Worm (Caenorhabditis elegans) whole organism, young adult: ENCODE measurements around the gene byn-1.

Experiments used
- K11D2.4 ChIP-seq: fragments of 200-800 bp; sonication (Bioruptor generic); IDR thresholded peaks from 2 replicates; pipeline ENCODE4 v1.3.6; 2022; ENCODE audit warnings: missing genetic modification reagents, missing genetic modification characterization, missing compliant biosample characterization
- bed-2 ChIP-seq: fragments of 200-800 bp; sonication (Bioruptor generic); IDR thresholded peaks from 2 replicates; pipeline ENCODE4 v1.3.6; 2022; ENCODE audit warnings: missing genetic modification reagents, missing genetic modification characterization, missing compliant biosample characterization
- unc-62 ChIP-seq: fragments of 150-350 bp; optimal IDR thresholded peaks from 2 replicates; lab custom pipeline; 2014; ENCODE audit warnings: missing biosample characterization, missing genetic modification reagents, missing genetic modification characterization
- zfh-2 ChIP-seq: fragments of 200-800 bp; sonication (Bioruptor generic); conservative IDR thresholded peaks from 2 replicates; pipeline ENCODE4 v1.3.6; 2022; ENCODE audit warnings: missing genetic modification reagents, missing genetic modification characterization, missing compliant biosample characterization
- ztf-6 ChIP-seq: fragments of 200-800 bp; sonication (Bioruptor generic); IDR thresholded peaks from 2 replicates; pipeline ENCODE4 v1.3.6; 2022; ENCODE audit warnings: missing genetic modification reagents, missing genetic modification characterization, missing compliant biosample characterization

DNA sequence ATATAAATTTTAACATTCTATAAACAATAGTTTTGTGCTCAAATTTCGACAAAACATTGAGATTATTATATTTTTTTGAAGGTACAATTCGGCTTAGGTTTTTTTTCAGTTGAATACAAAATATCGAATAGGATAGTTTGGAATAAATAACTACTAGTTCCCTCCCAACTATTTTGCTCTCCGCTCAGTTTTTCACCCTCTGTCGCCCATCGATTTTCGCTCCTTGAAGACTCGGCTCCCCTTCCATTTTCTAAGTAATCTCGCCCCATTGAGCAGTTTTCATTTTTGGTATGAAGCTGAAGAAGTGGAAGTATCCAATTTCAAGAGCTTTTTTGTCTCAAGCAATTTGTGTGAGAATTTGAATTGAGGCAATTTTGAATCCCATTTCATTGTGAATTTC lies 41.9 kb downstream of the byn-1 start, which contains the start of gene F31E3.2:
- TF ChIP-seq K11D2.4, result no peak
- no peak for TF ChIP-seq bed-2 (GFP tag; lab: Robert Waterston, UW)
- no peak for TF ChIP-seq unc-62
- TF ChIP-seq ztf-6 (GFP tag; lab: Robert Waterston, UW), result no peak
- TF ChIP-seq zfh-2 (GFP tag; lab: Robert Waterston, UW), result no peak
